Fruit fly (Drosophila melanogaster) whole organism, embryonic: ENCODE data around the gene CG42847.

Experiments used
- Aef1 ChIP-seq: fragments of 200-800 bp; sonication (Bioruptor generic); IDR thresholded peaks from 3 replicates; pipeline ENCODE4 v1.3.6; 2022; ENCODE audit warnings: missing biosample characterization, missing genetic modification characterization
- Bdp1 ChIP-seq: fragments of 200-800 bp; sonication (Bioruptor generic); optimal IDR thresholded peaks from 3 replicates; lab custom pipeline; 2016; ENCODE audit warnings: missing biosample characterization, missing genetic modification characterization
- CG10147 ChIP-seq: fragments of 200-800 bp; sonication (Bioruptor generic); optimal IDR thresholded peaks from 2 replicates; lab custom pipeline; 2019; ENCODE audit warnings: missing biosample characterization, mild to moderate bottlenecking, missing genetic modification characterization, moderate library complexity
- CG1024 ChIP-seq: fragments of 200-800 bp; sonication (Bioruptor generic); IDR thresholded peaks from 2 replicates; pipeline ENCODE4 v1.3.6; 2022; ENCODE audit warnings: missing biosample characterization, missing genetic modification characterization
- CG10543 ChIP-seq: fragments of 200-800 bp; sonication (Bioruptor generic); optimal IDR thresholded peaks from 3 replicates; lab custom pipeline; 2017; ENCODE audit warnings: missing biosample characterization, mild to moderate bottlenecking, missing genetic modification characterization, moderate library complexity
- CG10654 ChIP-seq: fragments of 200-800 bp; sonication (Bioruptor generic); optimal IDR thresholded peaks from 2 replicates; lab custom pipeline; 2016; ENCODE audit warnings: missing biosample characterization, missing genetic modification characterization
- CG11456 ChIP-seq: fragments of 200-800 bp; sonication (Bioruptor generic); IDR thresholded peaks from 3 replicates; pipeline ENCODE4 v1.3.6; 2022; ENCODE audit warnings: missing biosample characterization, missing genetic modification characterization
- CG12391 ChIP-seq: fragments of 200-800 bp; sonication (Bioruptor generic); optimal IDR thresholded peaks from 3 replicates; lab custom pipeline; 2018; ENCODE audit warnings: missing biosample characterization, mild to moderate bottlenecking, missing genetic modification characterization, moderate library complexity
- CG13424 ChIP-seq: fragments of 200-800 bp; sonication (Bioruptor generic); optimal IDR thresholded peaks from 2 replicates; lab custom pipeline; 2019; ENCODE audit warnings: missing biosample characterization, mild to moderate bottlenecking, missing genetic modification characterization, moderate library complexity
- CG15011 ChIP-seq: fragments of 200-800 bp; sonication (Bioruptor generic); optimal IDR thresholded peaks from 3 replicates; lab custom pipeline; 2018; ENCODE audit warnings: missing biosample characterization, mild to moderate bottlenecking, missing genetic modification characterization
- CG1603 ChIP-seq: fragments of 200-800 bp; sonication (Bioruptor generic); optimal IDR thresholded peaks from 2 replicates; lab custom pipeline; 2019; ENCODE audit warnings: missing biosample characterization, mild to moderate bottlenecking, missing genetic modification characterization, moderate library complexity
- CG17912 ChIP-seq: fragments of 200-800 bp; sonication (Bioruptor generic); optimal IDR thresholded peaks from 2 replicates; lab custom pipeline; 2018; ENCODE audit warnings: missing biosample characterization, mild to moderate bottlenecking, missing genetic modification characterization
- CG2116 ChIP-seq: fragments of 200-800 bp; sonication (Bioruptor generic); optimal IDR thresholded peaks from 3 replicates; lab custom pipeline; 2018; ENCODE audit warnings: missing biosample characterization, mild to moderate bottlenecking, missing genetic modification characterization
- CG2202 ChIP-seq: fragments of 200-800 bp; sonication (Bioruptor generic); optimal IDR thresholded peaks from 2 replicates; lab custom pipeline; 2018; ENCODE audit warnings: missing biosample characterization, mild to moderate bottlenecking, missing genetic modification characterization
- CG31365 ChIP-seq: fragments of 200-800 bp; sonication (Bioruptor generic); optimal IDR thresholded peaks from 2 replicates; lab custom pipeline; 2018; ENCODE audit warnings: missing biosample characterization, mild to moderate bottlenecking, missing genetic modification characterization
- CG3281 ChIP-seq: fragments of 200-800 bp; sonication (Bioruptor generic); optimal IDR thresholded peaks from 3 replicates; lab custom pipeline; 2017; ENCODE audit warnings: missing biosample characterization, mild to moderate bottlenecking, missing genetic modification characterization
- CG42726 ChIP-seq: fragments of 200-800 bp; sonication (Bioruptor generic); IDR thresholded peaks from 2 replicates; pipeline ENCODE4 v1.3.6; 2022; ENCODE audit warnings: missing biosample characterization, missing genetic modification characterization; ENCODE audit not compliant: partially characterized antibody
- CG4404 ChIP-seq: fragments of 200-800 bp; sonication (Bioruptor generic); IDR thresholded peaks from 2 replicates; pipeline ENCODE4 v1.3.6; 2022; ENCODE audit warnings: missing biosample characterization, missing genetic modification characterization
- CG6683 ChIP-seq: fragments of 200-800 bp; sonication (Bioruptor generic); optimal IDR thresholded peaks from 2 replicates; lab custom pipeline; 2017; ENCODE audit warnings: missing biosample characterization, mild to moderate bottlenecking, missing genetic modification characterization, missing genetic modification reagents
- CG8765 ChIP-seq: fragments of 200-800 bp; sonication (Bioruptor generic); IDR thresholded peaks from 2 replicates; pipeline ENCODE4 v1.3.6; 2022; ENCODE audit warnings: missing biosample characterization, missing genetic modification characterization
- CHES-1-like ChIP-seq: fragments of 200-800 bp; sonication (Bioruptor generic); optimal IDR thresholded peaks from 2 replicates; lab custom pipeline; 2016; ENCODE audit warnings: missing biosample characterization, missing genetic modification characterization
- Chrac-16 ChIP-seq: fragments of 200-800 bp; sonication (Bioruptor generic); optimal IDR thresholded peaks from 3 replicates; lab custom pipeline; 2016; ENCODE audit warnings: missing biosample characterization, missing genetic modification characterization
- D ChIP-seq, 2 experiments: fragments of 200-800 bp in 1 of 2; fragments of >200 bp in 1 of 2; sonication (Bioruptor generic) in 1 of 2; optimal IDR thresholded peaks; 2 replicates in 1 of 2; 3 replicates in 1 of 2; lab custom pipeline; 2017; ENCODE audit warnings: mild to moderate bottlenecking in 1 of 2, missing biosample characterization in 1 of 2, missing genetic modification characterization in 1 of 2, missing genetic modification reagents in 1 of 2
- Doc3 ChIP-seq: fragments of 200-800 bp; sonication (Bioruptor generic); IDR thresholded peaks from 3 replicates; pipeline ENCODE4 v1.3.6; 2022; ENCODE audit warnings: missing biosample characterization, missing genetic modification characterization; ENCODE audit not compliant: partially characterized antibody
- Fer2 ChIP-seq: fragments of 200-800 bp; sonication (Bioruptor generic); optimal IDR thresholded peaks from 2 replicates; lab custom pipeline; 2018; ENCODE audit warnings: missing biosample characterization, mild to moderate bottlenecking, missing genetic modification characterization, moderate library complexity
- GATAe ChIP-seq: fragments of 200-800 bp; sonication (Bioruptor generic); conservative IDR thresholded peaks from 2 replicates; pipeline ENCODE4 v1.3.6; 2022; ENCODE audit warnings: missing biosample characterization, missing genetic modification characterization
- Hey ChIP-seq: fragments of 200-800 bp; sonication (Bioruptor generic); optimal IDR thresholded peaks from 3 replicates; lab custom pipeline; 2018; ENCODE audit warnings: missing biosample characterization, mild to moderate bottlenecking, missing genetic modification characterization
- Meics ChIP-seq: fragments of 200-800 bp; sonication (Bioruptor generic); optimal IDR thresholded peaks from 2 replicates; lab custom pipeline; 2017; ENCODE audit warnings: missing biosample characterization, mild to moderate bottlenecking, missing genetic modification characterization
- NC2α ChIP-seq: fragments of 200-800 bp; sonication (Bioruptor generic); optimal IDR thresholded peaks from 2 replicates; lab custom pipeline; 2016; ENCODE audit warnings: missing biosample characterization, missing genetic modification characterization
- Nf-YC ChIP-seq: fragments of 200-800 bp; optimal IDR thresholded peaks from 3 replicates; lab custom pipeline; 2019; ENCODE audit warnings: missing biosample characterization, mild to moderate bottlenecking, missing genetic modification characterization, moderate library complexity
- Six4 ChIP-seq: fragments of 200-800 bp; sonication (Bioruptor generic); optimal IDR thresholded peaks from 2 replicates; lab custom pipeline; 2016; ENCODE audit warnings: missing biosample characterization, missing genetic modification characterization
- Stat92E ChIP-seq, 3 experiments: fragments of >200 bp in 2 of 3; fragments of 200-800 bp in 1 of 3; sonication (Bioruptor generic) in 1 of 3; optimal IDR thresholded peaks; 2 replicates each; lab custom pipeline; 2017 to 2019; ENCODE audit warnings: missing biosample characterization in 3 of 3, missing genetic modification characterization in 3 of 3, mild to moderate bottlenecking in 1 of 3, moderate library complexity in 1 of 3
- Xbp1 ChIP-seq: fragments of 200-800 bp; sonication (Bioruptor generic); optimal IDR thresholded peaks from 3 replicates; lab custom pipeline; 2016; ENCODE audit warnings: missing biosample characterization, mild to moderate bottlenecking, missing genetic modification characterization
- cato ChIP-seq: fragments of 200-800 bp; sonication (Bioruptor generic); optimal IDR thresholded peaks from 2 replicates; lab custom pipeline; 2016; ENCODE audit warnings: missing biosample characterization, missing genetic modification characterization, borderline replicate concordance
- dimm ChIP-seq: fragments of 200-800 bp; sonication (Bioruptor generic); IDR thresholded peaks from 2 replicates; pipeline ENCODE4 v1.3.6; 2022; ENCODE audit warnings: missing biosample characterization, missing genetic modification characterization
- disco-r ChIP-seq: fragments of 200-800 bp; sonication (Bioruptor generic); optimal IDR thresholded peaks from 2 replicates; lab custom pipeline; 2016; ENCODE audit warnings: missing biosample characterization, missing genetic modification characterization
- dm ChIP-seq: fragments of 200-800 bp; sonication (Bioruptor generic); optimal IDR thresholded peaks from 3 replicates; lab custom pipeline; 2016; ENCODE audit warnings: missing biosample characterization, missing genetic modification characterization
- dmrt99B ChIP-seq: fragments of 200-800 bp; sonication (Bioruptor generic); optimal IDR thresholded peaks from 2 replicates; lab custom pipeline; 2018; ENCODE audit warnings: missing biosample characterization, mild to moderate bottlenecking, missing genetic modification characterization, moderate library complexity
- gfzf ChIP-seq: fragments of 200-800 bp; sonication (Bioruptor generic); optimal IDR thresholded peaks from 2 replicates; lab custom pipeline; 2016; ENCODE audit warnings: missing biosample characterization, mild to moderate bottlenecking, missing genetic modification characterization, moderate library complexity
- nerfin-1 ChIP-seq: fragments of 200-800 bp; sonication (Bioruptor generic); optimal IDR thresholded peaks from 3 replicates; lab custom pipeline; 2019; ENCODE audit warnings: missing biosample characterization, mild to moderate bottlenecking, missing genetic modification characterization, moderate library complexity
- nom ChIP-seq: fragments of 200-800 bp; sonication (Bioruptor generic); optimal IDR thresholded peaks from 2 replicates; lab custom pipeline; 2017; ENCODE audit warnings: missing biosample characterization, missing genetic modification characterization, mild to moderate bottlenecking, moderate library complexity, missing genetic modification reagents
- otp ChIP-seq: fragments of 200-800 bp; sonication (Bioruptor generic); IDR thresholded peaks from 3 replicates; pipeline ENCODE4, ENCODE4 v1.3.6; 2022; ENCODE audit warnings: missing biosample characterization, missing genetic modification characterization
- phol ChIP-seq: fragments of 200-800 bp; sonication (Bioruptor generic); optimal IDR thresholded peaks from 3 replicates; lab custom pipeline; 2018; ENCODE audit warnings: missing biosample characterization, mild to moderate bottlenecking, missing genetic modification characterization, moderate library complexity
- pum ChIP-seq: fragments of 200-800 bp; sonication (Bioruptor generic); optimal IDR thresholded peaks from 2 replicates; lab custom pipeline; 2016; ENCODE audit warnings: missing biosample characterization, missing genetic modification characterization
- seq ChIP-seq: fragments of 200-800 bp; sonication (Bioruptor generic); IDR thresholded peaks from 2 replicates; pipeline ENCODE4 v1.3.6; 2022; ENCODE audit warnings: missing biosample characterization, missing genetic modification characterization
- sim ChIP-seq: fragments of 200-800 bp; sonication (Bioruptor generic); IDR thresholded peaks from 2 replicates; pipeline ENCODE4 v1.3.6; 2022; ENCODE audit warnings: missing biosample characterization, missing genetic modification characterization
- sisA ChIP-seq: fragments of 200-800 bp; sonication (Bioruptor generic); IDR thresholded peaks from 2 replicates; pipeline ENCODE4 v1.3.6; 2022; ENCODE audit warnings: missing biosample characterization, missing genetic modification characterization
- slp2 ChIP-seq: fragments of 200-800 bp; sonication (Bioruptor generic); optimal IDR thresholded peaks from 2 replicates; lab custom pipeline; 2016; ENCODE audit warnings: missing biosample characterization, missing genetic modification characterization
- sr ChIP-seq: fragments of 200-800 bp; sonication (Bioruptor generic); IDR thresholded peaks from 3 replicates; pipeline ENCODE4 v1.3.6; 2022; ENCODE audit warnings: missing biosample characterization, missing genetic modification characterization
- trem ChIP-seq: fragments of 200-800 bp; optimal IDR thresholded peaks from 3 replicates; lab custom pipeline; 2019; ENCODE audit warnings: missing biosample characterization, mild to moderate bottlenecking, missing genetic modification characterization, moderate library complexity
- zfh1 ChIP-seq: fragments of 200-800 bp; sonication (Bioruptor generic); IDR thresholded peaks from 3 replicates; pipeline ENCODE4 v1.3.6; 2022; ENCODE audit warnings: missing biosample characterization, missing genetic modification characterization

Gene CG42847

dm6 chr2L:9460092-9460473 is 32.4 kb downstream of the CG42847 start (continued):
- TF ChIP-seq nerfin-1 (peak; percentile 38), phol (tag; lab: Kevin White, UChicago) (no peak), Nf-YC (no peak), CG4404 (GFP tag; lab: Robert Waterston, UW) (no peak), dm (peak; percentile 17), CG31365 (tag; lab: Kevin White, UChicago) (no peak), dimm (no peak), CG1024 (GFP tag; lab: Robert Waterston, UW) (no peak), CG15011 (GFP tag; lab: Kevin White, UChicago) (no peak), CG10147 (GFP tag; lab: Kevin White, UChicago) (no peak), CG10543 (GFP tag; lab: Kevin White, UChicago) (no peak), CG1603 (tag; lab: Kevin White, UChicago) (peak; percentile 31), slp2 (GFP tag; lab: Kevin White, UChicago) (no peak), cato (GFP tag; lab: Kevin White, UChicago) (no peak), Aef1 (no peak), CG12391 (no peak), nom (GFP tag; lab: Kevin White, UChicago) (no peak), Meics (no peak), CG2116 (no peak), CG11456 (GFP tag; lab: Robert Waterston, UW) (no peak), Doc3 (GFP tag; lab: Robert Waterston, UW) (no peak), Stat92E (GFP tag; optimal IDR thresholded peaks at IDR 0.05; lab: Kevin White, UChicago) (no peak), dmrt99B (tag; lab: Kevin White, UChicago) (no peak), CG8765 (GFP tag; lab: Robert Waterston, UW) (no peak), GATAe (GFP tag; lab: Robert Waterston, UW) (no peak), CG3281 (GFP tag; lab: Kevin White, UChicago) (no peak), sisA (no peak), gfzf (GFP tag; lab: Kevin White, UChicago) (no peak), sim (GFP tag; lab: Robert Waterston, UW) (no peak), CG42726 (peak; percentile 67), CG13424 (tag; lab: Kevin White, UChicago) (no peak), seq (GFP tag; lab: Robert Waterston, UW) (peak; percentile 56), Hey (tag; lab: Kevin White, UChicago) (no peak), zfh1 (GFP tag; lab: Robert Waterston, UW) (no peak), disco-r (GFP tag; lab: Kevin White, UChicago) (no peak), otp (GFP tag; lab: Robert Waterston, UW) (no peak; the same call in 2 of the 3 replicates), Fer2 (no peak), Xbp1 (no peak), pum (no peak), CG10654 (no peak), sr (no peak), Six4 (no peak), CG2202 (no peak), Bdp1 (GFP tag; lab: Kevin White, UChicago) (no peak), trem (tag; lab: Kevin White, UChicago) (peak; percentile 55), Chrac-16 (GFP tag; lab: Kevin White, UChicago) (no peak), CG17912 (GFP tag; lab: Kevin White, UChicago) (no peak), NC2α (no peak), CHES-1-like (GFP tag; lab: Kevin White, UChicago) (no peak), CG6683 (no peak), D (optimal IDR thresholded peaks at IDR 0.05; lab: Kevin White, UChicago) (no peak), D (GFP tag; optimal IDR thresholded peaks at IDR 0.05; lab: Kevin White, UChicago) (no peak)
